Fruit fly (Drosophila melanogaster): ENCODE measurements around the gene CG13992.

Gene CG13992

DNA sequence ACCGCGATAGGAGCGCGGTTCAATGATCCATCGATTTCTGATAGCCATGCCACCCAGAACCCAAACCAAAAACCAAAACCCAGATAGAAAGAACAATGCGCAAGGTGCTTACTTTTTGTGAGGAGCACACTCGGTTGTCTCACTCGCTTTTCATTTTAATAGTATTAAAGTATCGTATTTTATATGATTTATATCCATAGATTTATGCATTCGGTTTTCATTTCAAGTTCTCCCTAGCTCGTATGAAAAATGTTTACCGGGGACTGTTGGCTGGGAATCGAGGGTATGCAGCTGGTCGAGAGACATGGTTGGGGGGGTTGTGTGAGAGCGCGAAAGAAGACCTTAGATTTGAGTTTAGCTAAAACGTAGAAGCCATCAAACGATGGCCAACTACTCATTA, 4.5 kb upstream of the CG13992 start (continued):
- TF ChIP-seq Aef1 (GFP tag; IDR thresholded peaks at IDR 0.05) (0 out of 3 replicates have a peak, but pooled peaks have one; percentile 17), CG13287 (GFP tag; IDR thresholded peaks at IDR 0.05; ENCODE audit: partially characterized antibody) (no peak), onecut (GFP tag; IDR thresholded peaks at IDR 0.05) (no peak; the same call in 1 of the 2 replicates), ci (GFP tag; IDR thresholded peaks at IDR 0.05) (no peak), lbe (GFP tag; optimal IDR thresholded peaks at IDR 0.05) (peak; percentile 61), Mes4 (GFP tag; optimal IDR thresholded peaks at IDR 0.05) (no peak), ara (GFP tag; IDR thresholded peaks at IDR 0.05) (no peak; the same call in 1 of the 2 replicates), CG33557 (GFP tag; optimal IDR thresholded peaks at IDR 0.05) (no peak), CG4617 (GFP tag; optimal IDR thresholded peaks at IDR 0.05; ENCODE audit: borderline replicate concordance) (no peak), gsb-n (tag; optimal IDR thresholded peaks at IDR 0.05) (no peak), usp (GFP tag; optimal IDR thresholded peaks at IDR 0.05) (no peak), CG2129 (GFP tag; IDR thresholded peaks at IDR 0.05; ENCODE audit: partially characterized antibody) (no peak), crp (GFP tag; optimal IDR thresholded peaks at IDR 0.05) (no peak), ems (GFP tag; optimal IDR thresholded peaks at IDR 0.05) (peak; percentile 50), fru (optimal IDR thresholded peaks at IDR 0.05) (no peak), stwl (tag; optimal IDR thresholded peaks at IDR 0.05) (no peak), tll (GFP tag; optimal IDR thresholded peaks at IDR 0.05) (no peak), nmo (GFP tag; optimal IDR thresholded peaks at IDR 0.05) (peak; percentile 35), Ssrp (tag; optimal IDR thresholded peaks at IDR 0.05) (peak; percentile 2), Dp (GFP tag; optimal IDR thresholded peaks at IDR 0.05) (no peak), caup (GFP tag; optimal IDR thresholded peaks at IDR 0.05; ENCODE audit: severe bottlenecking) (peak; percentile 21), CG4424 (GFP tag; optimal IDR thresholded peaks at IDR 0.05) (no peak), CG11085 (GFP tag; IDR thresholded peaks at IDR 0.05) (peak; percentile 28; the same call in 1 of the 2 replicates), CG3407 (GFP tag; optimal IDR thresholded peaks at IDR 0.05) (no peak), sima (GFP tag; optimal IDR thresholded peaks at IDR 0.05) (no peak), bcd (GFP tag; optimal IDR thresholded peaks at IDR 0.05) (peak; percentile 29), Optix (GFP tag; IDR thresholded peaks at IDR 0.05) (no peak), CG17186 (GFP tag; optimal IDR thresholded peaks at IDR 0.05) (no peak), Deaf1 (tag; optimal IDR thresholded peaks at IDR 0.05) (no peak), fd96Cb (tag; optimal IDR thresholded peaks at IDR 0.05) (peak; percentile 23), Trl (optimal IDR thresholded peaks at IDR 0.05) (no peak), Trl (GFP tag; optimal IDR thresholded peaks at IDR 0.05) (no peak), Nf-YA (GFP tag; IDR thresholded peaks at IDR 0.05) (no peak), CG2202 (tag; optimal IDR thresholded peaks at IDR 0.05) (no peak), lmd (GFP tag; IDR thresholded peaks at IDR 0.05) (peak; percentile 77), CG4707 (GFP tag; optimal IDR thresholded peaks at IDR 0.05) (no peak), Ptx1 (GFP tag; IDR thresholded peaks at IDR 0.05) (peak; percentile 78), CG14860 (GFP tag; IDR thresholded peaks at IDR 0.05; ENCODE audit: partially characterized antibody) (no peak), mirr (GFP tag; optimal IDR thresholded peaks at IDR 0.05) (no peak), gcm2 (GFP tag; optimal IDR thresholded peaks at IDR 0.05) (no peak), ham (GFP tag; IDR thresholded peaks at IDR 0.05) (no peak), CG12744 (GFP tag; optimal IDR thresholded peaks at IDR 0.05) (no peak), unpg (GFP tag; optimal IDR thresholded peaks at IDR 0.05) (peak; percentile 50), dpn (GFP tag; optimal IDR thresholded peaks at IDR 0.05) (peak; percentile 3 to 9), CG3281 (GFP tag; optimal IDR thresholded peaks at IDR 0.05) (peak; percentile 4), CG2120 (GFP tag; optimal IDR thresholded peaks at IDR 0.05) (peak; percentile 57), CG17328 (GFP tag; IDR thresholded peaks at IDR 0.05) (peak; percentile 41; the same call in 1 of the 2 replicates), trem (tag; optimal IDR thresholded peaks at IDR 0.05) (no peak), sens (GFP tag) (peak; percentile 83), Bgb (GFP tag; IDR thresholded peaks at IDR 0.05; ENCODE audit: partially characterized antibody) (no peak), HmgD (GFP tag; optimal IDR thresholded peaks at IDR 0.05) (no peak), Dip2 (GFP tag; IDR thresholded peaks at IDR 0.05) (no peak)
